Worm (Caenorhabditis elegans) whole organism, L3 larva: Measurements from ENCODE around the gene col-10.
A peak's percentile ranks its signal among the peaks of the same experiment; 100 is the strongest.

Experiments used
- ZK546.5 ChIP-seq: sonication (generic microtip); optimal IDR thresholded peaks from 2 replicates; lab custom pipeline; 2017; ENCODE audit warnings: missing biosample characterization, missing genetic modification characterization
- aly-2 ChIP-seq: fragments of 150-350 bp; optimal IDR thresholded peaks from 2 replicates; lab custom pipeline; 2014; ENCODE audit warnings: missing biosample characterization, missing genetic modification characterization
- ama-1 ChIP-seq: fragments of 150-350 bp; optimal IDR thresholded peaks from 2 replicates; lab custom pipeline; 2018
- ceh-16 ChIP-seq: sonication (generic microtip); optimal IDR thresholded peaks from 2 replicates; lab custom pipeline; 2017; ENCODE audit warnings: missing biosample characterization, missing genetic modification characterization
- ceh-28 ChIP-seq: fragments of 150-350 bp; optimal IDR thresholded peaks from 2 replicates; lab custom pipeline; 2014; ENCODE audit warnings: missing biosample characterization, missing genetic modification reagents, missing genetic modification characterization
- ceh-82 ChIP-seq: fragments of 150-350 bp; optimal IDR thresholded peaks from 2 replicates; lab custom pipeline; 2014; ENCODE audit warnings: missing biosample characterization, missing genetic modification characterization
- ceh-9 ChIP-seq: sonication (generic microtip); optimal IDR thresholded peaks from 2 replicates; lab custom pipeline; 2018; ENCODE audit warnings: missing biosample characterization, missing genetic modification characterization
- daf-12 ChIP-seq: fragments of 150-350 bp; optimal IDR thresholded peaks from 2 replicates; lab custom pipeline; 2014; ENCODE audit warnings: missing biosample characterization, missing genetic modification reagents, missing genetic modification characterization
- egl-27 ChIP-seq: sonication (generic microtip); optimal IDR thresholded peaks from 4 replicates; lab custom pipeline; 2017; ENCODE audit warnings: missing biosample characterization, missing genetic modification reagents, missing genetic modification characterization
- egl-5 ChIP-seq: fragments of 150-350 bp; optimal IDR thresholded peaks from 2 replicates; lab custom pipeline; 2017; ENCODE audit warnings: missing biosample characterization, missing genetic modification reagents, missing genetic modification characterization, inconsistent platforms
- elt-1 ChIP-seq: fragments of 150-350 bp; optimal IDR thresholded peaks from 2 replicates; lab custom pipeline; 2014; ENCODE audit warnings: missing biosample characterization, missing genetic modification characterization
- elt-2 ChIP-seq: sonication (generic microtip); optimal IDR thresholded peaks from 2 replicates; lab custom pipeline; 2016; ENCODE audit warnings: missing genetic modification reagents, mild to moderate bottlenecking, missing genetic modification characterization, missing compliant biosample characterization
- elt-3 ChIP-seq, 3 experiments: fragments of 150-350 bp in 1 of 3; sonication (generic microtip) in 2 of 3; optimal IDR thresholded peaks; 2 replicates in 2 of 3; 4 replicates in 1 of 3; lab custom pipeline; 2014 to 2017; ENCODE audit warnings: missing biosample characterization in 3 of 3, missing genetic modification characterization in 3 of 3
- fkh-10 ChIP-seq: sonication (generic microtip); optimal IDR thresholded peaks from 2 replicates; lab custom pipeline; 2017; ENCODE audit warnings: missing biosample characterization, missing genetic modification reagents, missing genetic modification characterization
- fkh-2 ChIP-seq: fragments of 150-350 bp; optimal IDR thresholded peaks from 2 replicates; lab custom pipeline; 2014; ENCODE audit warnings: missing biosample characterization, missing genetic modification reagents, missing genetic modification characterization
- fos-1 ChIP-seq: fragments of 150-350 bp; optimal IDR thresholded peaks from 2 replicates; lab custom pipeline; 2014; ENCODE audit warnings: missing biosample characterization, missing genetic modification characterization
- hmg-11 ChIP-seq: sonication (generic microtip); optimal IDR thresholded peaks from 2 replicates; lab custom pipeline; 2016; ENCODE audit warnings: missing genetic modification characterization, missing compliant biosample characterization
- jun-1 ChIP-seq: fragments of 150-350 bp; optimal IDR thresholded peaks from 2 replicates; lab custom pipeline; 2014; ENCODE audit warnings: missing biosample characterization, missing genetic modification reagents, missing genetic modification characterization
- lin-15B ChIP-seq: fragments of 150-350 bp; optimal IDR thresholded peaks from 2 replicates; lab custom pipeline; 2014; ENCODE audit warnings: missing biosample characterization, missing genetic modification characterization
- lin-39 ChIP-seq: fragments of 150-350 bp; optimal IDR thresholded peaks from 2 replicates; lab custom pipeline; 2018; ENCODE audit warnings: missing biosample characterization, missing genetic modification reagents, missing genetic modification characterization
- lsy-12 ChIP-seq: sonication (generic microtip); optimal IDR thresholded peaks from 2 replicates; lab custom pipeline; 2016; ENCODE audit warnings: mild to moderate bottlenecking, missing genetic modification characterization, missing compliant biosample characterization
- mdl-1 ChIP-seq: fragments of 150-350 bp; optimal IDR thresholded peaks from 2 replicates; lab custom pipeline; 2014; ENCODE audit warnings: missing biosample characterization, missing genetic modification characterization
- mml-1 ChIP-seq: fragments of 150-350 bp; sonication (generic microtip); optimal IDR thresholded peaks from 3 replicates; lab custom pipeline; 2014; ENCODE audit warnings: missing biosample characterization, missing genetic modification characterization
- nfya-1 ChIP-seq: sonication (generic microtip); optimal IDR thresholded peaks from 2 replicates; lab custom pipeline; 2017; ENCODE audit warnings: missing genetic modification characterization, mild to moderate bottlenecking, missing compliant biosample characterization, antibody characterized with exemption, moderate library complexity; ENCODE audit not compliant: insufficient read depth
- nhr-11 ChIP-seq: fragments of 150-350 bp; optimal IDR thresholded peaks from 2 replicates; lab custom pipeline; 2014; ENCODE audit warnings: missing biosample characterization, missing genetic modification characterization
- nhr-12 ChIP-seq: fragments of 150-350 bp; optimal IDR thresholded peaks from 2 replicates; lab custom pipeline; 2014; ENCODE audit warnings: missing biosample characterization, missing genetic modification characterization
- nhr-23 ChIP-seq: fragments of 150-350 bp; optimal IDR thresholded peaks from 2 replicates; lab custom pipeline; 2014; ENCODE audit warnings: missing biosample characterization, missing genetic modification reagents, missing genetic modification characterization
- nhr-25 ChIP-seq: sonication (generic microtip); optimal IDR thresholded peaks from 2 replicates; lab custom pipeline; 2017; ENCODE audit warnings: missing biosample characterization, missing genetic modification characterization
- nhr-28 ChIP-seq: fragments of 150-350 bp; optimal IDR thresholded peaks from 2 replicates; lab custom pipeline; 2014; ENCODE audit warnings: missing biosample characterization, missing genetic modification characterization
- nhr-43 ChIP-seq: sonication (generic microtip); optimal IDR thresholded peaks from 2 replicates; lab custom pipeline; 2016; ENCODE audit warnings: mild to moderate bottlenecking, missing genetic modification characterization, missing compliant biosample characterization; ENCODE audit not compliant: poor library complexity, severe bottlenecking
- nhr-67 ChIP-seq: fragments of 150-350 bp; optimal IDR thresholded peaks from 2 replicates; lab custom pipeline; 2014; ENCODE audit warnings: missing biosample characterization, missing genetic modification characterization
- nhr-76 ChIP-seq: fragments of 150-350 bp; sonication (generic microtip); optimal IDR thresholded peaks from 5 replicates; lab custom pipeline; 2014; ENCODE audit warnings: missing biosample characterization, missing genetic modification characterization
- nhr-77 ChIP-seq: fragments of 150-350 bp; optimal IDR thresholded peaks from 2 replicates; lab custom pipeline; 2014; ENCODE audit warnings: missing biosample characterization, missing genetic modification characterization
- pha-4 ChIP-seq: fragments of 150-350 bp; optimal IDR thresholded peaks from 2 replicates; lab custom pipeline; 2014; ENCODE audit warnings: missing biosample characterization, missing genetic modification reagents, missing genetic modification characterization
- sea-2 ChIP-seq: fragments of 150-350 bp; sonication (generic microtip); optimal IDR thresholded peaks from 4 replicates; lab custom pipeline; 2014; ENCODE audit warnings: missing biosample characterization, missing genetic modification reagents, missing genetic modification characterization
- skn-1 ChIP-seq: fragments of 150-350 bp; optimal IDR thresholded peaks from 2 replicates; lab custom pipeline; 2014; ENCODE audit warnings: missing biosample characterization, missing genetic modification characterization
- snpc-4 ChIP-seq: fragments of 150-350 bp; optimal IDR thresholded peaks from 2 replicates; lab custom pipeline; 2014; ENCODE audit warnings: missing biosample characterization, missing genetic modification characterization
- tbx-2 ChIP-seq: sonication (generic microtip); optimal IDR thresholded peaks from 2 replicates; lab custom pipeline; 2016; ENCODE audit warnings: mild to moderate bottlenecking, missing genetic modification characterization, missing compliant biosample characterization
- unc-39 ChIP-seq: sonication (generic microtip); optimal IDR thresholded peaks from 4 replicates; lab custom pipeline; 2017; ENCODE audit warnings: missing biosample characterization, missing genetic modification characterization
- zag-1 ChIP-seq: fragments of 150-350 bp; optimal IDR thresholded peaks from 2 replicates; lab custom pipeline; 2014; ENCODE audit warnings: missing biosample characterization, missing genetic modification characterization
- ztf-11 ChIP-seq: fragments of 150-350 bp; optimal IDR thresholded peaks from 2 replicates; lab custom pipeline; 2014; ENCODE audit warnings: missing biosample characterization, missing genetic modification characterization
- ztf-4 ChIP-seq: fragments of 150-350 bp; optimal IDR thresholded peaks from 2 replicates; lab custom pipeline; 2014; ENCODE audit warnings: missing biosample characterization, missing genetic modification characterization

The col-10 gene

DNA sequence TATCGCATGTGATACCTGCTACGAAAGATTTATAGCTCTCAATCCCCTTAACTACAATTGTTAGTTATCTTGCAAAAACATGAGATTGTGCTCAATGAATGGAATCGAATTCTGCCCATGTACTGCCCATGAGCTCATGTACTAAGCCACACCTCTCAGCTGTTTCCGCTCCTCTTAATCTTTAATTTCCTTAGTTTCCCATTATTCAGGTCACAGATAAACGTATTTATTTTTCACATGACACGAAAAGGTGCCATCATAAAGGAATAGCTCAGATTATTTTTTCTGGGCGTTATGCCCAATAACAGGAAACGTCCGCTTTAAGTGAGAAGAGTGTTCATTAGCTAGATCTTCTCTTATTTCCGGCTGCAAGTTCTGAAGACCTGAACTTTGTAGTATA, 20.9 kb upstream of the col-10 start:
- TF ChIP-seq ztf-4 (tag; lab: Kevin White, UChicago) = no peak
- no peak for TF ChIP-seq nhr-77
- no peak for TF ChIP-seq elt-3 (tag; optimal IDR thresholded peaks at IDR 0.05; lab: Kevin White, UChicago)
- no peak for TF ChIP-seq nhr-11
- TF ChIP-seq elt-2 (tag; lab: Kevin White, UChicago) = no peak
- TF ChIP-seq fkh-10 (GFP tag; lab: Kevin White, UChicago) = no peak
- TF ChIP-seq nhr-12 (tag; lab: Kevin White, UChicago) = no peak
- TF ChIP-seq snpc-4 (tag; lab: Kevin White, UChicago) = no peak
- no peak for TF ChIP-seq unc-39 (tag; lab: Kevin White, UChicago)
- no peak for TF ChIP-seq hmg-11
- TF ChIP-seq, all 47 proteins: peak for 0

DNA sequence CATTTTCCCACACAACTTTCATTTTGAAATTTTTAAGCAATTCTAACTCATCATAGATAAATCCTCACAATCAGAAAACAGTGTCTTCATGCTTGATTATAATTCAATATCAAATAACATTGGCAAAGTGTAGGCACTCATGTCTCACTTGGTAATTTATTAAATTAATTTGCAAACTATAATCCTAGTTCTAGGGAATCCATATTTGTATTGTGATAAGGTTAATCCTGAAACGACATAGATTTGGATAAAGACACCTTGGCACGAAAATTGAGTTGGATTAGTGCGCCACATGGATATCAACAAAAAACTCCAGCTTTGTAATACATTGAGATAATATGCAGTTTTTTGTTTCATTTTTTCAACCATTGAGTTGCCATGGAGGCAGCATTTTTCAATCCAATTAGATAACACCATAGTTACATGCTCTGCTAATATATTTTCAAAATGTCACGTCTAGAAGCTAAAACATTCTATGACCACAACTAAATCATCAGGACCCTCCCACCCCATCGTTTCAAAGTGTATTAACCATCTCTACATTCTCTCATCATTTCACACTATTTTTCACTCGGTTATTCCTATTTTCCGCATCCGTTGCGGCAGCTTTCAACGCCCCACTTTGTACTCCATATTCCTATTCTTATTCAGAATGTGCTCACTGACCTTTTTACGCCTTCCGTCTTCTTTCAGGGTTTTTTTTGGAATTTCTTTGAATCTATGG, 18.8 kb upstream of the col-10 start:
- no peak for TF ChIP-seq unc-39 (tag; lab: Kevin White, UChicago)
- no peak for TF ChIP-seq zag-1 (tag; lab: Kevin White, UChicago)
- TF ChIP-seq ceh-82 (tag; lab: Kevin White, UChicago) = no peak
- TF ChIP-seq ztf-4 (tag; lab: Kevin White, UChicago) = no peak
- no peak for TF ChIP-seq fos-1 (tag; lab: Kevin White, UChicago)
- TF ChIP-seq egl-5 = no peak
- no peak for TF ChIP-seq fkh-2
- TF ChIP-seq, all 47 proteins: peak for 0

DNA sequence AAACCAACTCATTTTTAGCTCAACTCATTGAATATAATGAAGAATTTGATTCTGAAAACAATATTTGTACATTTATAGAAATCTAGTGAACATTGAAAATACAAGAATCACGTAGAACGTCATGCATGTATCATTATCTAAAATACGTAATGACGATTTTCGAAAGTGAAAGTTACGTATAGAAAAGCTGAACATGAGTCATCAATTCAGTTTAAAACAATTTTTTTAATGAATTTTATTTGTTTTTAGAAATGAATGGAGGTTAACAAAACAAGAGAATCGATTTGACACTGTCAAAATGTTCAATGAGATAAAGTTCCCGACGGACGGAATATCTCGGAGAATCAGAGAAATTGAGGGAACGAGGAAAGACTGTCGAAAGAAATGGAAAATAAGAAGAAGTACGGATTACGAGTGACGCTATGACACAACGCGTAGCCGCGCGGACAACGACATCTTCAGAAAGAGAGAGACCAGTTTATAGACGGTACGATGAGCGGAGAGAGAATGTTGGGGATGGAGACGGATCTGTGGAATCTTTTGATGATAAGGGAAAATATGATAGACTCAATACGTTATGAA, 16.7 kb upstream of the col-10 start, which contains the start of gene ptr-1:
Gene ptr-1 (minus strand): TSS at position 51 of the 582 bp plus-strand sequence.
- TF ChIP-seq ztf-4 (tag; lab: Kevin White, UChicago) (no peak), ceh-9 (tag; lab: Kevin White, UChicago) (no peak)
- TF ChIP-seq, all 47 proteins: peak for 0

DNA sequence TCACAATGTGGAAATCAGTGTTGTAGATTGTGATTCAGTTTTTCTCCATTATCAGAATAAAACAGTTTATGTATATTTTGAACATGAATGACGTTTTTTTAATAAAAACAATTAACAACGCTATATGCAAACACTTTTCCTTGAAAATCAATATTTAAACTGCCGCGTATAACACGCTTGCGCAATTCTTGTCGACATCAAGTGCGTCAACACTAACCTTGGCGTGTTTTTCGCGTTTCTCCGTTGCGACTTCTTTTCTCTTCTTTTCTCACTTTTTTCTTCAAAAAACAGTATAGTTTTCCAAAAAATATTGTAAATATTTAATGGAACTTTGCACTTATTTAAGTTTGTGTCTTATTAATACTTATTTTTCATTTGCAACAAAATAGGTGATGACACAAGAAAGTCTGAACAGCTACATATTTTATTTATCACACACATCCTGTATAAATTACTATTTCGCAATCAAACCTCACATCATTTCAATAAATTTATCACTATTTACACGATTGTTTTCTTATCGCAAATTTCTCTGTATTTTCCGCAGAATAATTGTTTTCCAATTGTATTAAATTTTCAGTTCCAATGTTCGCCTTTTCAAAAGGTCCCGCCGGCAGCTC, 10.2 kb upstream of the col-10 start, which contains the start of gene spas-1:
Gene spas-1 (plus strand): TSS at position 572 of the 620 bp plus-strand sequence.
- no peak for TF ChIP-seq mml-1 (tag; lab: Kevin White, UChicago)
- peak; percentile 71 for TF ChIP-seq hmg-11
- peak; percentile 95 for TF ChIP-seq pha-4
- TF ChIP-seq nhr-28 (tag; lab: Kevin White, UChicago) = no peak
- no peak for TF ChIP-seq aly-2
- peak; percentile 25 for TF ChIP-seq egl-27 (tag; lab: Kevin White, UChicago)
- peak; percentile 85 for TF ChIP-seq nfya-1 (tag; lab: Kevin White, UChicago)
- TF ChIP-seq sea-2 (GFP tag; lab: Kevin White, UChicago) = no peak
- TF ChIP-seq skn-1 (tag; lab: Kevin White, UChicago) = no peak
- TF ChIP-seq ceh-28 (tag; lab: Kevin White, UChicago) = peak; percentile 82
- TF ChIP-seq nhr-25 = peak; percentile 84
- no peak for TF ChIP-seq unc-39 (tag; lab: Kevin White, UChicago)
- no peak for TF ChIP-seq ceh-9 (tag; lab: Kevin White, UChicago)
- TF ChIP-seq ama-1 (lab: Kevin White, UChicago) = peak; percentile 41
- no peak for TF ChIP-seq mdl-1 (tag; lab: Kevin White, UChicago)
- no peak for TF ChIP-seq nhr-12 (tag; lab: Kevin White, UChicago)
- no peak for TF ChIP-seq nhr-11
- peak; percentile 19 for TF ChIP-seq ceh-82 (tag; lab: Kevin White, UChicago)
- TF ChIP-seq lsy-12 (tag; lab: Kevin White, UChicago) = peak; percentile 73
- no peak for TF ChIP-seq ZK546.5 (tag; lab: Kevin White, UChicago)
- no peak for TF ChIP-seq daf-12 (tag; lab: Kevin White, UChicago)
- peak; percentile 71 for TF ChIP-seq jun-1 (tag; lab: Kevin White, UChicago)
- TF ChIP-seq nhr-23 = peak; percentile 89
- TF ChIP-seq lin-39 (tag; lab: Kevin White, UChicago) = peak; percentile 7
- TF ChIP-seq ztf-4 (tag; lab: Kevin White, UChicago) = no peak
- peak; percentile 77 for TF ChIP-seq nhr-43 (tag; lab: Kevin White, UChicago)
- no peak for TF ChIP-seq fos-1 (tag; lab: Kevin White, UChicago)
- TF ChIP-seq elt-3 (tag; optimal IDR thresholded peaks at IDR 0.05; lab: Kevin White, UChicago) = no peak
- TF ChIP-seq zag-1 (tag; lab: Kevin White, UChicago) = no peak
- no peak for TF ChIP-seq fkh-2
- peak; percentile 67 for TF ChIP-seq egl-5
- TF ChIP-seq elt-2 (tag; lab: Kevin White, UChicago) = peak; percentile 71
- no peak for TF ChIP-seq ceh-16 (tag; lab: Kevin White, UChicago)
- TF ChIP-seq tbx-2 = peak; percentile 76
- peak; percentile 37 for TF ChIP-seq elt-1 (tag; lab: Kevin White, UChicago)
- no peak for TF ChIP-seq nhr-76 (tag; lab: Kevin White, UChicago)
- no peak for TF ChIP-seq ztf-11 (tag; lab: Kevin White, UChicago)
- TF ChIP-seq nhr-67 (tag; lab: Kevin White, UChicago) = no peak
- TF ChIP-seq lin-15B (tag; lab: Kevin White, UChicago) = peak; percentile 88
- TF ChIP-seq snpc-4 (tag; lab: Kevin White, UChicago) = peak; percentile 88
